Worm (Caenorhabditis elegans): ENCODE measurements around the gene rps-24.

DNA sequence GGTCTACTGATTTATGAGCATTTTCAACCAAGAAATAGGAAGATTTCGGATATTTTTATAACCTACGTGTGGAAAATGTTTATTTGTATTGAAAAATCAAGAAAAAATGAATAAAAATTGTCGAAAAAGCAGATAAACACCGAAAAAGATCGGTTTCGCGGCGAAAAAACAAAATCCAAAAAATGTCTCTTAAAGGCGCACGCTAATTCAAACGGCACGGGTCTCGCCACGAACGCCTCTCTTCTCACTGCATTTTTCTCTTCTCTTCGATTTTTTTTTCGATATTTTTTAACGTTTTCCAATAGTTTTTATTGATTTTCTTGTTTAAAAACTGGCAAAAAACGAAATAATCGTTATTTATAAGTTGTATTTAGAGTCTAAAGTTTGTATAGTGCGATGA, 39.9 kb downstream of the rps-24 start:
- no peak for TF ChIP-seq him-1 (tag; optimal IDR thresholded peaks at IDR 0.05)
- peak; percentile 67 for TF ChIP-seq W03F9.2 (tag; optimal IDR thresholded peaks at IDR 0.05)
- TF ChIP-seq dao-5 (tag; optimal IDR thresholded peaks at IDR 0.05): no peak

Measured in whole organism, L4/young adult.